Fruit fly (Drosophila melanogaster): ENCODE measurements around the gene CG3330.

CG3330 gene

DNA sequence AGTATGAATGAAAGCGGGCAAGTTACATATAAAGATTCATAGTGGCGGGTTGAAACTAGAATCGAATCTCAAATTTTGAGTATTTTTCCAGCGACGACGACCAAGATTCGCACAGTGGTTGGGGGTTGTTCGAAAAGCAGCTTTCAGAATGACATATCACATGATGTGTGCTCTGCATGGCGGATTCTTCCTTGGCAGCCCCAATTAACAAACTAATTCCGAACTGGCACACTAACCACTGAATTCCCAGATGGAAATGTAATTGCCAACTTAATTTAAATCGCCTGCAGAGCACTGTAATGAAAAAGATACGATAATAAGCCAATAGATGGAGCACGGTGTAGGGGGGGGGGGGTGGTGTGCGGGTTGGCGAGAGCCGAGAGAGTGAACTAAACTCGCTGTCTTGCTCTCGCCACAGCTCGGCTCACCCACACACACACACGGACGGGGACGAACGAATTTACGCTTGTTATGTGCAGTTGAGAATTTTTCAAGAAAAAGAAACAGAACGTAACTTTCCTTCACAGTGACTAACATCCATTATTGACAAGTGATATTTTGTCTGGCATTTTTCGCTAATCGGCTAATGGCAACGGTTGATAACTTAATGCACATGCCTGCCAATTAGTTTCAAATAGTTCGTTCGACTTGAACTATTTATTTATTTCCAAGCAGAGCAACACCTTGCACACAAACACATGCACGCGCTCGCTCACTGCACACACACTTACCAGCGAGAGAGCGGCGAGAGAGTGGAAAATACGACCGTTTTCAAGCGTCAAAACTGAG is 49.5 kb downstream of the CG3330 start (continued):
- TF ChIP-seq CG2889 (GFP tag; IDR thresholded peaks at IDR 0.05) (peak; percentile 97), CG18619 (GFP tag; optimal IDR thresholded peaks at IDR 0.05) (peak; percentile 96), HLHmδ (GFP tag; optimal IDR thresholded peaks at IDR 0.05) (peak; percentile 8), CG15514 (GFP tag; optimal IDR thresholded peaks at IDR 0.05) (peak; percentile 93), da (GFP tag; optimal IDR thresholded peaks at IDR 0.05) (peak; percentile 77), esg (GFP tag; conservative IDR thresholded peaks at IDR 0.05) (peak; percentile 96), CG9817 (tag; optimal IDR thresholded peaks at IDR 0.05) (peak; percentile 93), PHDP (tag; optimal IDR thresholded peaks at IDR 0.05) (peak; percentile 97), wor (GFP tag; IDR thresholded peaks at IDR 0.05) (peak; percentile 93), az2 (GFP tag; optimal IDR thresholded peaks at IDR 0.05) (peak; percentile 94), slp2 (GFP tag; optimal IDR thresholded peaks at IDR 0.05) (peak; percentile 92), sc (optimal IDR thresholded peaks at IDR 0.05) (no peak), sc (GFP tag; optimal IDR thresholded peaks at IDR 0.05) (peak; percentile 90), row (GFP tag; IDR thresholded peaks at IDR 0.05) (peak; percentile 97), Dek (tag; optimal IDR thresholded peaks at IDR 0.05) (peak; percentile 93), chn (GFP tag; optimal IDR thresholded peaks at IDR 0.05) (peak; percentile 97), ap (GFP tag; IDR thresholded peaks at IDR 0.05) (peak; percentile 94), trem (tag; optimal IDR thresholded peaks at IDR 0.05) (peak; percentile 89), Sry-δ (GFP tag; optimal IDR thresholded peaks at IDR 0.05) (peak; percentile 62), vnd (GFP tag; IDR thresholded peaks at IDR 0.05; ENCODE audit: partially characterized antibody) (peak; percentile 59; the same call in 2 of the 3 replicates), sens (GFP tag) (peak; percentile 98), peb (GFP tag; IDR thresholded peaks at IDR 0.05) (peak; percentile 95), Optix (GFP tag; IDR thresholded peaks at IDR 0.05) (peak; percentile 98), CG42726 (GFP tag; IDR thresholded peaks at IDR 0.05; ENCODE audit: partially characterized antibody) (0 out of 2 replicates have a peak, but pooled peaks have one; percentile 23), CG1233 (GFP tag; optimal IDR thresholded peaks at IDR 0.05) (peak; percentile 92), CG13624 (GFP tag; optimal IDR thresholded peaks at IDR 0.05) (peak; percentile 95), CG33557 (GFP tag; optimal IDR thresholded peaks at IDR 0.05) (peak; percentile 15), CG6765 (GFP tag; optimal IDR thresholded peaks at IDR 0.05) (peak; percentile 90), eyg (GFP tag; optimal IDR thresholded peaks at IDR 0.05) (peak; percentile 90), ftz-f1 (GFP tag; optimal IDR thresholded peaks at IDR 0.05) (peak; percentile 43), trh (GFP tag; optimal IDR thresholded peaks at IDR 0.05) (peak; percentile 81), CG12769 (tag; optimal IDR thresholded peaks at IDR 0.05) (peak; percentile 99), CG17359 (tag; optimal IDR thresholded peaks at IDR 0.05) (peak; percentile 96), CG14014 (GFP tag; IDR thresholded peaks at IDR 0.05) (peak; percentile 97), CG3281 (GFP tag; optimal IDR thresholded peaks at IDR 0.05) (peak; percentile 96), CG12155 (GFP tag; optimal IDR thresholded peaks at IDR 0.05) (peak; percentile 98), Hsf (GFP tag; optimal IDR thresholded peaks at IDR 0.05) (peak; percentile 96), lab (GFP tag; optimal IDR thresholded peaks at IDR 0.05) (peak; percentile 98), Neu2 (GFP tag; optimal IDR thresholded peaks at IDR 0.05; ENCODE audit: borderline replicate concordance) (peak; percentile 58), CG6175 (GFP tag; IDR thresholded peaks at IDR 0.05) (peak; percentile 93), Elba2 (GFP tag; optimal IDR thresholded peaks at IDR 0.05) (no peak), maf-S (GFP tag; optimal IDR thresholded peaks at IDR 0.05) (peak; percentile 88), ham (GFP tag; IDR thresholded peaks at IDR 0.05) (peak; percentile 91; the same call in 1 of the 2 replicates), CG7928 (GFP tag; optimal IDR thresholded peaks at IDR 0.05) (peak; percentile 77), Hr39 (optimal IDR thresholded peaks at IDR 0.05) (no peak), sisA (GFP tag; IDR thresholded peaks at IDR 0.05) (peak; percentile 97), CG17568 (GFP tag; optimal IDR thresholded peaks at IDR 0.05) (peak; percentile 90), CG31365 (tag; optimal IDR thresholded peaks at IDR 0.05) (peak; percentile 87), CG15011 (GFP tag; optimal IDR thresholded peaks at IDR 0.05) (peak; percentile 91), CG6854 (GFP tag; optimal IDR thresholded peaks at IDR 0.05) (peak; percentile 90)

Data from whole organism, embryonic.